Fruit fly (Drosophila melanogaster) whole organism, embryonic: ENCODE results near the gene TwdlC.

Source experiments
- ATbp ChIP-seq: fragments of 200-800 bp; sonication (Bioruptor generic); optimal IDR thresholded peaks from 2 replicates; lab custom pipeline; 2017; ENCODE audit warnings: missing biosample characterization, mild to moderate bottlenecking, missing genetic modification characterization, missing genetic modification reagents
- Ada2b ChIP-seq: fragments of 200-800 bp; sonication (Bioruptor generic); IDR thresholded peaks from 2 replicates; pipeline ENCODE4 v1.3.6; 2022; ENCODE audit warnings: missing biosample characterization, missing genetic modification characterization
- Atf6 ChIP-seq: fragments of 200-800 bp; sonication (Bioruptor generic); IDR thresholded peaks from 2 replicates; pipeline ENCODE4 v1.3.6; 2022; ENCODE audit warnings: missing biosample characterization, missing genetic modification characterization
- CG10274 ChIP-seq: fragments of 200-800 bp; sonication (Bioruptor generic); optimal IDR thresholded peaks from 3 replicates; lab custom pipeline; 2017; ENCODE audit warnings: missing biosample characterization, mild to moderate bottlenecking, missing genetic modification characterization
- CG11093 ChIP-seq: fragments of 200-800 bp; sonication (Bioruptor generic); IDR thresholded peaks from 3 replicates; pipeline ENCODE4 v1.3.6; 2022; ENCODE audit warnings: missing biosample characterization, missing genetic modification characterization
- CG11456 ChIP-seq: fragments of 200-800 bp; sonication (Bioruptor generic); IDR thresholded peaks from 3 replicates; pipeline ENCODE4 v1.3.6; 2022; ENCODE audit warnings: missing biosample characterization, missing genetic modification characterization
- CG12155 ChIP-seq: fragments of 200-800 bp; sonication (Bioruptor generic); optimal IDR thresholded peaks from 3 replicates; lab custom pipeline; 2016; ENCODE audit warnings: missing biosample characterization, missing genetic modification characterization
- CG13894 ChIP-seq: fragments of 200-800 bp; sonication (Bioruptor generic); optimal IDR thresholded peaks from 3 replicates; lab custom pipeline; 2018; ENCODE audit warnings: missing biosample characterization, mild to moderate bottlenecking, missing genetic modification characterization, moderate library complexity
- CG14667 ChIP-seq: fragments of 200-800 bp; sonication (Bioruptor generic); IDR thresholded peaks from 2 replicates; pipeline ENCODE4 v1.3.6; 2022; ENCODE audit warnings: missing biosample characterization, missing genetic modification characterization
- CG18476 ChIP-seq: fragments of 200-800 bp; sonication (Bioruptor generic); optimal IDR thresholded peaks from 2 replicates; lab custom pipeline; 2016; ENCODE audit warnings: missing biosample characterization, mild to moderate bottlenecking, missing genetic modification characterization
- CG18619 ChIP-seq: fragments of 200-800 bp; sonication (Bioruptor generic); optimal IDR thresholded peaks from 3 replicates; lab custom pipeline; 2017; ENCODE audit warnings: missing biosample characterization, mild to moderate bottlenecking, missing genetic modification characterization
- CG2116 ChIP-seq: fragments of 200-800 bp; sonication (Bioruptor generic); optimal IDR thresholded peaks from 3 replicates; lab custom pipeline; 2018; ENCODE audit warnings: missing biosample characterization, mild to moderate bottlenecking, missing genetic modification characterization
- CG3163 ChIP-seq: fragments of 200-800 bp; sonication (Bioruptor generic); optimal IDR thresholded peaks from 3 replicates; lab custom pipeline; 2016; ENCODE audit warnings: missing biosample characterization, missing genetic modification characterization
- CG4282 ChIP-seq: fragments of 200-800 bp; sonication (Bioruptor generic); optimal IDR thresholded peaks from 2 replicates; lab custom pipeline; 2016; ENCODE audit warnings: missing biosample characterization, missing genetic modification characterization
- CG4854 ChIP-seq: fragments of 200-800 bp; sonication (Bioruptor generic); optimal IDR thresholded peaks from 2 replicates; lab custom pipeline; 2016; ENCODE audit warnings: missing biosample characterization, missing genetic modification characterization, inconsistent platforms
- CG6689 ChIP-seq: fragments of 200-800 bp; sonication (Bioruptor generic); IDR thresholded peaks from 2 replicates; pipeline ENCODE4 v1.3.6; 2022; ENCODE audit warnings: missing biosample characterization, missing genetic modification characterization
- CG6765 ChIP-seq: fragments of 200-800 bp; sonication (Bioruptor generic); optimal IDR thresholded peaks from 3 replicates; lab custom pipeline; 2017; ENCODE audit warnings: missing biosample characterization, mild to moderate bottlenecking, missing genetic modification characterization
- CG6791 ChIP-seq: fragments of 200-800 bp; sonication (Bioruptor generic); IDR thresholded peaks from 3 replicates; pipeline ENCODE4 v1.3.6; 2022; ENCODE audit warnings: missing biosample characterization, missing genetic modification characterization; ENCODE audit not compliant: partially characterized antibody
- CG7372 ChIP-seq: fragments of 200-800 bp; sonication (Bioruptor generic); IDR thresholded peaks from 2 replicates; pipeline ENCODE4 v1.3.6; 2022; ENCODE audit warnings: missing biosample characterization, missing genetic modification characterization
- CTCF ChIP-seq: fragments of 200-800 bp; sonication (Bioruptor generic); optimal IDR thresholded peaks from 2 replicates; lab custom pipeline; 2017; ENCODE audit warnings: missing biosample characterization, mild to moderate bottlenecking, missing genetic modification characterization, moderate library complexity
- CoRest ChIP-seq: fragments of 200-800 bp; sonication (Bioruptor generic); optimal IDR thresholded peaks from 3 replicates; lab custom pipeline; 2018; ENCODE audit warnings: missing biosample characterization, mild to moderate bottlenecking, missing genetic modification characterization, moderate library complexity
- D19A ChIP-seq: fragments of 200-800 bp; optimal IDR thresholded peaks from 3 replicates; lab custom pipeline; 2019; ENCODE audit warnings: missing biosample characterization, mild to moderate bottlenecking, missing genetic modification characterization, moderate library complexity
- Dbx ChIP-seq: fragments of 200-800 bp; sonication (Bioruptor generic); IDR thresholded peaks from 3 replicates; pipeline ENCODE4 v1.3.6; 2022; ENCODE audit warnings: missing biosample characterization, missing genetic modification characterization
- Dek ChIP-seq: fragments of 200-800 bp; sonication (Bioruptor generic); optimal IDR thresholded peaks from 3 replicates; lab custom pipeline; 2019; ENCODE audit warnings: missing biosample characterization, mild to moderate bottlenecking, missing genetic modification characterization, moderate library complexity
- Ets97D ChIP-seq: fragments of 200-800 bp; sonication (Bioruptor generic); optimal IDR thresholded peaks from 3 replicates; lab custom pipeline; 2016; ENCODE audit warnings: missing biosample characterization, missing genetic modification characterization
- Fer3 ChIP-seq: fragments of 200-800 bp; sonication (Bioruptor generic); optimal IDR thresholded peaks from 2 replicates; lab custom pipeline; 2018; ENCODE audit warnings: missing biosample characterization, mild to moderate bottlenecking, missing genetic modification characterization, moderate library complexity
- Nf-YA ChIP-seq: fragments of 200-800 bp; sonication (Bioruptor generic); IDR thresholded peaks from 2 replicates; pipeline ENCODE4 v1.3.6; 2022; ENCODE audit warnings: missing biosample characterization, missing genetic modification characterization
- Sin3A ChIP-seq: fragments of >200 bp; optimal IDR thresholded peaks from 2 replicates; lab custom pipeline; 2018
- Trl ChIP-seq, 3 experiments: fragments of >200 bp in 2 of 3; fragments of 200-800 bp in 1 of 3; sonication (Bioruptor generic) in 1 of 3; optimal IDR thresholded peaks; 2 replicates in 1 of 3; 3 replicates in 2 of 3; lab custom pipeline; 2016 to 2017; ENCODE audit warnings: missing biosample characterization in 1 of 3, missing genetic modification characterization in 1 of 3
- Xrp1 ChIP-seq: fragments of 200-800 bp; sonication (Bioruptor generic); IDR thresholded peaks from 2 replicates; pipeline ENCODE4 v1.3.6; 2022; ENCODE audit warnings: missing biosample characterization, missing genetic modification characterization
- abd-A ChIP-seq: fragments of 200-800 bp; sonication (Bioruptor generic); optimal IDR thresholded peaks from 3 replicates; lab custom pipeline; 2019; ENCODE audit warnings: missing biosample characterization, mild to moderate bottlenecking, missing genetic modification characterization, moderate library complexity
- caup ChIP-seq: fragments of 200-800 bp; sonication (Bioruptor generic); optimal IDR thresholded peaks from 3 replicates; lab custom pipeline; 2017; ENCODE audit warnings: missing biosample characterization, mild to moderate bottlenecking, missing genetic modification characterization, moderate library complexity; ENCODE audit not compliant: severe bottlenecking
- cwo ChIP-seq: fragments of 200-800 bp; sonication (Bioruptor generic); optimal IDR thresholded peaks from 3 replicates; lab custom pipeline; 2017; ENCODE audit warnings: missing biosample characterization, missing genetic modification characterization, mild to moderate bottlenecking, moderate library complexity, missing genetic modification reagents
- dmrt99B ChIP-seq: fragments of 200-800 bp; sonication (Bioruptor generic); optimal IDR thresholded peaks from 2 replicates; lab custom pipeline; 2018; ENCODE audit warnings: missing biosample characterization, mild to moderate bottlenecking, missing genetic modification characterization, moderate library complexity
- dysf ChIP-seq: fragments of 200-800 bp; sonication (Bioruptor generic); IDR thresholded peaks from 3 replicates; pipeline ENCODE4 v1.3.6; 2022; ENCODE audit warnings: missing biosample characterization, missing genetic modification characterization
- exex ChIP-seq: fragments of 200-800 bp; sonication (Bioruptor generic); optimal IDR thresholded peaks from 4 replicates; lab custom pipeline; 2018; ENCODE audit warnings: missing biosample characterization, mild to moderate bottlenecking, missing genetic modification characterization, moderate library complexity
- fd102C ChIP-seq: fragments of 200-800 bp; sonication (Bioruptor generic); optimal IDR thresholded peaks from 2 replicates; lab custom pipeline; 2018; ENCODE audit warnings: missing biosample characterization, mild to moderate bottlenecking, missing genetic modification characterization, moderate library complexity
- fd3F ChIP-seq: fragments of 200-800 bp; sonication (Bioruptor generic); optimal IDR thresholded peaks from 2 replicates; lab custom pipeline; 2018; ENCODE audit warnings: missing biosample characterization, mild to moderate bottlenecking, missing genetic modification characterization, moderate library complexity
- grau ChIP-seq: fragments of 200-800 bp; optimal IDR thresholded peaks from 3 replicates; lab custom pipeline; 2019; ENCODE audit warnings: missing biosample characterization, mild to moderate bottlenecking, missing genetic modification characterization, moderate library complexity
- her ChIP-seq: fragments of 200-800 bp; sonication (Bioruptor generic); optimal IDR thresholded peaks from 2 replicates; lab custom pipeline; 2016; ENCODE audit warnings: missing biosample characterization, missing genetic modification characterization
- lab ChIP-seq: fragments of 200-800 bp; sonication (Bioruptor generic); optimal IDR thresholded peaks from 3 replicates; lab custom pipeline; 2017; ENCODE audit warnings: missing biosample characterization, missing genetic modification characterization, mild to moderate bottlenecking, moderate library complexity, missing genetic modification reagents
- seq ChIP-seq: fragments of 200-800 bp; sonication (Bioruptor generic); IDR thresholded peaks from 2 replicates; pipeline ENCODE4 v1.3.6; 2022; ENCODE audit warnings: missing biosample characterization, missing genetic modification characterization
- sug ChIP-seq: fragments of 200-800 bp; optimal IDR thresholded peaks from 2 replicates; lab custom pipeline; 2019; ENCODE audit warnings: missing biosample characterization, mild to moderate bottlenecking, missing genetic modification characterization, moderate library complexity
- tll ChIP-seq, 2 experiments: fragments of 200-800 bp in 1 of 2; fragments of >200 bp in 1 of 2; sonication (Bioruptor generic) in 1 of 2; optimal IDR thresholded peaks; 2 replicates each; lab custom pipeline; 2017 to 2019; ENCODE audit warnings: missing biosample characterization in 2 of 2, missing genetic modification characterization in 2 of 2, mild to moderate bottlenecking in 1 of 2, moderate library complexity in 1 of 2
- tna ChIP-seq: fragments of 200-800 bp; sonication (Bioruptor generic); IDR thresholded peaks from 2 replicates; pipeline ENCODE4 v1.3.6; 2022; ENCODE audit warnings: missing biosample characterization, missing genetic modification characterization; ENCODE audit not compliant: partially characterized antibody
- tx ChIP-seq: fragments of 200-800 bp; sonication (Bioruptor generic); optimal IDR thresholded peaks from 2 replicates; lab custom pipeline; 2016; ENCODE audit warnings: missing biosample characterization, missing genetic modification characterization
- unc-4 ChIP-seq: fragments of 200-800 bp; sonication (Bioruptor generic); IDR thresholded peaks from 2 replicates; pipeline ENCODE4 v1.3.6; 2022; ENCODE audit warnings: missing biosample characterization, missing genetic modification characterization; ENCODE audit not compliant: partially characterized antibody
- vvl ChIP-seq: fragments of 200-800 bp; sonication (Bioruptor generic); IDR thresholded peaks from 2 replicates; pipeline ENCODE4 v1.3.6; 2022; ENCODE audit warnings: missing biosample characterization, missing genetic modification characterization
- zfh1 ChIP-seq: fragments of 200-800 bp; sonication (Bioruptor generic); IDR thresholded peaks from 3 replicates; pipeline ENCODE4 v1.3.6; 2022; ENCODE audit warnings: missing biosample characterization, missing genetic modification characterization

TwdlC gene

dm6 chr3R:26988412-26988981 is 6.1 kb upstream of the TwdlC start, which contains the start of gene CG31075 (continued):
- TF ChIP-seq D19A (peak; percentile 44), unc-4 (GFP tag; lab: Robert Waterston, UW) (no peak), exex (tag; lab: Kevin White, UChicago) (peak; percentile 36), CG6689 (GFP tag; lab: Robert Waterston, UW) (peak; percentile 30; the same call in 1 of the 2 replicates), CG4282 (no peak), CG11093 (GFP tag; lab: Robert Waterston, UW) (0 out of 3 replicates have a peak, but pooled peaks have one; percentile 7), tna (GFP tag; lab: Robert Waterston, UW) (no peak; the same call in 1 of the 2 replicates), CG12155 (GFP tag; lab: Kevin White, UChicago) (peak; percentile 37), CG2116 (GFP tag; lab: Kevin White, UChicago) (no peak), CoRest (tag; lab: Kevin White, UChicago) (peak; percentile 49), CTCF (GFP tag; lab: Kevin White, UChicago) (peak; percentile 61), tx (no peak), Atf6 (peak; percentile 77), CG18476 (peak; percentile 52), dmrt99B (tag; lab: Kevin White, UChicago) (peak; percentile 53), ATbp (GFP tag; lab: Kevin White, UChicago) (no peak), fd102C (GFP tag; lab: Kevin White, UChicago) (no peak), CG18619 (GFP tag; lab: Kevin White, UChicago) (peak; percentile 28), sug (peak; percentile 64), caup (peak; percentile 30), CG7372 (GFP tag; lab: Robert Waterston, UW) (0 out of 2 replicates have a peak, but pooled peaks have one; percentile 35), dysf (peak; percentile 83), CG3163 (GFP tag; lab: Kevin White, UChicago) (no peak), CG11456 (0 out of 3 replicates have a peak, but pooled peaks have one; percentile 23), CG14667 (peak; percentile 46; the same call in 1 of the 2 replicates), cwo (GFP tag; lab: Kevin White, UChicago) (peak; percentile 63), seq (GFP tag; lab: Robert Waterston, UW) (peak; percentile 53), CG6791 (GFP tag; lab: Robert Waterston, UW) (no peak), CG10274 (GFP tag; lab: Kevin White, UChicago) (peak; percentile 97), Ets97D (peak; percentile 26), grau (tag; lab: Kevin White, UChicago) (peak; percentile 56), Fer3 (peak; percentile 81), abd-A (tag; lab: Kevin White, UChicago) (no peak), vvl (peak; percentile 62), Sin3A (lab: Kevin White, UChicago) (no peak), fd3F (GFP tag; lab: Kevin White, UChicago) (peak; percentile 5), tll (GFP tag; optimal IDR thresholded peaks at IDR 0.05; lab: Kevin White, UChicago) (no peak), zfh1 (GFP tag; lab: Robert Waterston, UW) (peak; percentile 11; the same call in 1 of the 3 replicates), CG6765 (peak; percentile 23), CG13894 (tag; lab: Kevin White, UChicago) (peak; percentile 49), Dek (peak; percentile 72), Nf-YA (GFP tag; lab: Robert Waterston, UW) (peak; percentile 52), lab (peak; percentile 80), her (GFP tag; lab: Kevin White, UChicago) (no peak), Xrp1 (GFP tag; lab: Robert Waterston, UW) (peak; percentile 55), Dbx (GFP tag; lab: Robert Waterston, UW) (peak; percentile 91), Ada2b (GFP tag; lab: Robert Waterston, UW) (peak; percentile 86), Trl (optimal IDR thresholded peaks at IDR 0.05; lab: Kevin White, UChicago) (no peak), Trl (GFP tag; optimal IDR thresholded peaks at IDR 0.05; lab: Kevin White, UChicago) (no peak), CG4854 (GFP tag; lab: Kevin White, UChicago) (peak; percentile 10)
